Fruit fly (Drosophila melanogaster) whole organism, wandering third instar larva: ENCODE measurements around the gene RpS17.

Experiments
- Abd-B ChIP-seq: fragments of >200 bp; optimal IDR thresholded peaks from 2 replicates; lab custom pipeline; 2017; ENCODE audit warnings: missing biosample characterization, missing genetic modification characterization
- CG32264 ChIP-seq: fragments of 200-800 bp; sonication (Bioruptor generic); optimal IDR thresholded peaks from 2 replicates; lab custom pipeline; 2016; ENCODE audit warnings: missing biosample characterization, missing genetic modification characterization
- CG9705 ChIP-seq: fragments of 200-800 bp; sonication (Bioruptor generic); optimal IDR thresholded peaks from 2 replicates; lab custom pipeline; 2018; ENCODE audit warnings: missing biosample characterization, mild to moderate bottlenecking, missing genetic modification characterization
- CrebA ChIP-seq: fragments of 200-800 bp; sonication (Bioruptor generic); optimal IDR thresholded peaks from 2 replicates; lab custom pipeline; 2016; ENCODE audit warnings: missing biosample characterization, mild to moderate bottlenecking, missing genetic modification characterization, borderline replicate concordance
- Dfd ChIP-seq: fragments of >200 bp; optimal IDR thresholded peaks from 2 replicates; lab custom pipeline; 2017; ENCODE audit warnings: missing biosample characterization, missing genetic modification characterization
- Dif ChIP-seq: fragments of 200-275, 200-300 bp; sonication (Bioruptor generic); optimal IDR thresholded peaks from 2 replicates; lab custom pipeline; 2018; ENCODE audit warnings: missing biosample characterization, missing genetic modification characterization; ENCODE audit not compliant: partially characterized antibody
- GATAd ChIP-seq: sonication (Bioruptor generic); optimal IDR thresholded peaks from 2 replicates; lab custom pipeline; 2016; ENCODE audit warnings: missing biosample characterization, missing genetic modification characterization
- HLH106 ChIP-seq: fragments of 200-800 bp; optimal IDR thresholded peaks from 3 replicates; lab custom pipeline; 2019; ENCODE audit warnings: missing biosample characterization, mild to moderate bottlenecking, missing genetic modification characterization, moderate library complexity
- Hnf4 ChIP-seq: fragments of 200-800 bp; sonication (Bioruptor generic); optimal IDR thresholded peaks from 2 replicates; lab custom pipeline; 2016; ENCODE audit warnings: missing biosample characterization, mild to moderate bottlenecking, missing genetic modification characterization
- Hr78 ChIP-seq: fragments of >200 bp; optimal IDR thresholded peaks from 2 replicates; lab custom pipeline; 2017; ENCODE audit warnings: missing biosample characterization, missing genetic modification characterization
- Hr83 ChIP-seq: fragments of 200-300 bp; sonication (Bioruptor generic); optimal IDR thresholded peaks from 2 replicates; lab custom pipeline; 2016; ENCODE audit warnings: missing biosample characterization, mild to moderate bottlenecking, missing genetic modification characterization, moderate library complexity; ENCODE audit not compliant: poor library complexity, severe bottlenecking
- Jra ChIP-seq: sonication (Bioruptor generic); optimal IDR thresholded peaks from 2 replicates; lab custom pipeline; 2016; ENCODE audit warnings: missing biosample characterization, missing genetic modification characterization
- Mio ChIP-seq: sonication (Bioruptor generic); optimal IDR thresholded peaks from 2 replicates; lab custom pipeline; 2016; ENCODE audit warnings: missing biosample characterization, missing genetic modification characterization
- Myc ChIP-seq: fragments of >200 bp; optimal IDR thresholded peaks from 2 replicates; lab custom pipeline; 2017
- N ChIP-seq: fragments of >200 bp; optimal IDR thresholded peaks from 2 replicates; lab custom pipeline; 2018; ENCODE audit warnings: missing biosample characterization, missing external identifiers, missing genetic modification characterization
- OdsH ChIP-seq: fragments of 200-800 bp; sonication (Bioruptor generic); optimal IDR thresholded peaks from 2 replicates; lab custom pipeline; 2016; ENCODE audit warnings: missing biosample characterization, mild to moderate bottlenecking, missing genetic modification characterization
- Rel ChIP-seq, 2 experiments: fragments of 200-800 bp; sonication (Bioruptor generic) in 1 of 2; optimal IDR thresholded peaks; 2 replicates in 1 of 2; 3 replicates in 1 of 2; lab custom pipeline; 2016 to 2019; ENCODE audit warnings: mild to moderate bottlenecking in 2 of 2, missing biosample characterization in 2 of 2, missing genetic modification characterization in 2 of 2, moderate library complexity in 1 of 2
- Sp1 ChIP-seq: fragments of 200-800 bp; sonication (Bioruptor generic); optimal IDR thresholded peaks from 3 replicates; lab custom pipeline; 2019; ENCODE audit warnings: missing biosample characterization, mild to moderate bottlenecking, missing genetic modification characterization, moderate library complexity
- Vsx2 ChIP-seq: fragments of 200-300, 225-300 bp; sonication (Bioruptor generic); optimal IDR thresholded peaks from 2 replicates; lab custom pipeline; 2018; ENCODE audit warnings: missing biosample characterization, missing genetic modification characterization; ENCODE audit not compliant: partially characterized antibody
- br ChIP-seq: fragments of 200-800 bp; sonication (Bioruptor generic); optimal IDR thresholded peaks from 2 replicates; lab custom pipeline; 2016; ENCODE audit warnings: missing biosample characterization, missing genetic modification characterization
- brk ChIP-seq: fragments of 200-800 bp; sonication (Bioruptor generic); optimal IDR thresholded peaks from 2 replicates; lab custom pipeline; 2016; ENCODE audit warnings: missing biosample characterization, mild to moderate bottlenecking, missing genetic modification characterization
- dl ChIP-seq, 2 experiments: fragments of 175-275, 200-275 bp in 1 of 2; fragments of 200-275 bp in 1 of 2; sonication (Bioruptor generic); optimal IDR thresholded peaks; lab custom pipeline; 2018; ENCODE audit warnings: mild to moderate bottlenecking in 2 of 2, missing biosample characterization in 2 of 2, missing genetic modification characterization in 2 of 2, moderate library complexity in 2 of 2; ENCODE audit not compliant: partially characterized antibody in 2 of 2, insufficient read depth in 1 of 2
- dmrt93B ChIP-seq: fragments of 200-800 bp; sonication (Bioruptor generic); optimal IDR thresholded peaks from 2 replicates; lab custom pipeline; 2018; ENCODE audit warnings: missing biosample characterization, mild to moderate bottlenecking, missing genetic modification characterization
- dsf ChIP-seq: sonication (Bioruptor generic); optimal IDR thresholded peaks from 2 replicates; lab custom pipeline; 2016; ENCODE audit warnings: missing biosample characterization, missing genetic modification characterization, borderline replicate concordance
- ey ChIP-seq: fragments of 200-800 bp; sonication (Bioruptor generic); optimal IDR thresholded peaks from 2 replicates; lab custom pipeline; 2016; ENCODE audit warnings: missing biosample characterization, missing genetic modification characterization
- foxo ChIP-seq, 2 experiments: fragments of 200-800 bp; sonication (Bioruptor generic); optimal IDR thresholded peaks; 2 replicates in 1 of 2; 3 replicates in 1 of 2; lab custom pipeline; 2016 to 2017; ENCODE audit warnings: missing biosample characterization in 2 of 2, missing genetic modification characterization in 2 of 2
- fru ChIP-seq: fragments of 200-800 bp; sonication (Bioruptor generic); optimal IDR thresholded peaks from 3 replicates; lab custom pipeline; 2016; ENCODE audit warnings: missing biosample characterization, mild to moderate bottlenecking, missing genetic modification characterization
- h ChIP-seq: fragments of 200-800 bp; sonication (Bioruptor generic); optimal IDR thresholded peaks from 3 replicates; lab custom pipeline; 2016; ENCODE audit warnings: missing biosample characterization, mild to moderate bottlenecking, missing genetic modification characterization
- jim ChIP-seq: fragments of 175-275, 200-325 bp; sonication (Bioruptor generic); optimal IDR thresholded peaks from 2 replicates; lab custom pipeline; 2016; ENCODE audit warnings: missing biosample characterization, mild to moderate bottlenecking, missing genetic modification characterization
- lola ChIP-seq: fragments of >200 bp; optimal IDR thresholded peaks from 2 replicates; lab custom pipeline; 2017; ENCODE audit warnings: missing biosample characterization, missing genetic modification characterization
- pan ChIP-seq: fragments of >200 bp; optimal IDR thresholded peaks from 2 replicates; lab custom pipeline; 2017
- psq ChIP-seq: fragments of 200-800 bp; sonication (Bioruptor generic); optimal IDR thresholded peaks from 3 replicates; lab custom pipeline; 2017; ENCODE audit warnings: missing biosample characterization, mild to moderate bottlenecking, missing genetic modification characterization, moderate library complexity
- rgr ChIP-seq: fragments of 200-800 bp; sonication (Bioruptor generic); optimal IDR thresholded peaks from 3 replicates; lab custom pipeline; 2016; ENCODE audit warnings: missing biosample characterization, mild to moderate bottlenecking, missing genetic modification characterization
- sage ChIP-seq: fragments of 200-800 bp; sonication (Bioruptor generic); optimal IDR thresholded peaks from 2 replicates; lab custom pipeline; 2016; ENCODE audit warnings: missing biosample characterization, mild to moderate bottlenecking, missing genetic modification characterization
- sv ChIP-seq: fragments of 200-800 bp; sonication (Bioruptor generic); optimal IDR thresholded peaks from 3 replicates; lab custom pipeline; 2016; ENCODE audit warnings: missing biosample characterization, missing genetic modification characterization
- tai ChIP-seq: sonication (Bioruptor generic); optimal IDR thresholded peaks from 2 replicates; lab custom pipeline; 2016; ENCODE audit warnings: missing biosample characterization, missing genetic modification characterization
- usp ChIP-seq: fragments of >200 bp; optimal IDR thresholded peaks from 2 replicates; lab custom pipeline; 2017; ENCODE audit warnings: missing biosample characterization, missing genetic modification characterization

The RpS17 gene

dm6 chr3L:9396704-9397103, 32.9 kb downstream of the RpS17 start:
- TF ChIP-seq Dfd (GFP tag; lab: Kevin White, UChicago) = peak; percentile 8
- TF ChIP-seq CrebA (GFP tag; lab: Kevin White, UChicago) = no peak
- TF ChIP-seq psq = peak; percentile 76

- no peak for TF ChIP-seq Hnf4 (GFP tag; lab: Kevin White, UChicago)
- no peak for TF ChIP-seq Rel (GFP tag; optimal IDR thresholded peaks at IDR 0.05; lab: Kevin White, UChicago)
- TF ChIP-seq Rel (tag; optimal IDR thresholded peaks at IDR 0.05; lab: Kevin White, UChicago) = peak; percentile 98
- TF ChIP-seq psq = no peak
- TF ChIP-seq Dif = no peak
Measured at dm6 chr3L:9396038-9396437, 33.6 kb downstream of the RpS17 start.

- TF ChIP-seq Rel (GFP tag; optimal IDR thresholded peaks at IDR 0.05; lab: Kevin White, UChicago) = no peak
- TF ChIP-seq Rel (tag; optimal IDR thresholded peaks at IDR 0.05; lab: Kevin White, UChicago) = peak; percentile 87
- TF ChIP-seq Jra (GFP tag; lab: Kevin White, UChicago) = no peak
Measured at dm6 chr3L:9391340-9391980, 38.2 kb downstream of the RpS17 start.

- TF ChIP-seq br (GFP tag; lab: Kevin White, UChicago) = no peak
- peak; percentile 54 for TF ChIP-seq psq
- TF ChIP-seq, all 38 proteins: peak for 1
Measured at dm6 chr3L:9384445-9385079, 45.1 kb downstream of the RpS17 start.

- TF ChIP-seq N = no peak
- peak; percentile 100 for TF ChIP-seq Sp1 (GFP tag; lab: Kevin White, UChicago)
- TF ChIP-seq Dif = no peak
- peak; percentile 99 for TF ChIP-seq Rel (GFP tag; optimal IDR thresholded peaks at IDR 0.05; lab: Kevin White, UChicago)
- peak; percentile 94 for TF ChIP-seq Rel (tag; optimal IDR thresholded peaks at IDR 0.05; lab: Kevin White, UChicago)
- no peak for TF ChIP-seq Abd-B (GFP tag; lab: Kevin White, UChicago)
- TF ChIP-seq lola (GFP tag; lab: Kevin White, UChicago) = no peak
- peak; percentile 78 for TF ChIP-seq jim (GFP tag; lab: Kevin White, UChicago)
- TF ChIP-seq ey (GFP tag; lab: Kevin White, UChicago) = peak; percentile 99
- no peak for TF ChIP-seq Vsx2 (GFP tag; lab: Kevin White, UChicago)
- TF ChIP-seq Mio (GFP tag; lab: Kevin White, UChicago) = peak; percentile 93
- peak; percentile 99 for TF ChIP-seq Hnf4 (GFP tag; lab: Kevin White, UChicago)
- peak; percentile 98 for TF ChIP-seq Jra (GFP tag; lab: Kevin White, UChicago)
- TF ChIP-seq foxo (GFP tag; optimal IDR thresholded peaks at IDR 0.05; lab: Kevin White, UChicago) = peak; percentile 97 to 100
- peak; percentile 100 for TF ChIP-seq dmrt93B (GFP tag; lab: Kevin White, UChicago)
- TF ChIP-seq HLH106 = peak; percentile 100
- peak; percentile 96 for TF ChIP-seq tai (GFP tag; lab: Kevin White, UChicago)
- no peak for TF ChIP-seq CrebA (GFP tag; lab: Kevin White, UChicago)
- peak; percentile 100 for TF ChIP-seq h (GFP tag; lab: Kevin White, UChicago)
- TF ChIP-seq rgr = peak; percentile 100
- peak; percentile 100 for TF ChIP-seq OdsH
- TF ChIP-seq dsf = peak; percentile 96
- TF ChIP-seq sv (GFP tag; lab: Kevin White, UChicago) = peak; percentile 96
- peak; percentile 99 for TF ChIP-seq CG32264 (GFP tag; lab: Kevin White, UChicago)
- peak; percentile 99 for TF ChIP-seq Hr83 (GFP tag; lab: Kevin White, UChicago)
- no peak for TF ChIP-seq pan (lab: Kevin White, UChicago)
- peak; percentile 100 for TF ChIP-seq psq
- peak; percentile 99 for TF ChIP-seq sage
- peak; percentile 100 for TF ChIP-seq fru (GFP tag; lab: Kevin White, UChicago)
- no peak for TF ChIP-seq Dfd (GFP tag; lab: Kevin White, UChicago)
- no peak for TF ChIP-seq Hr78 (GFP tag; lab: Kevin White, UChicago)
- TF ChIP-seq CG9705 (GFP tag; lab: Kevin White, UChicago) = peak; percentile 98
- peak; percentile 98 for TF ChIP-seq brk (GFP tag; lab: Kevin White, UChicago)
- TF ChIP-seq usp (GFP tag; lab: Kevin White, UChicago) = no peak
- peak; percentile 100 for TF ChIP-seq br (GFP tag; lab: Kevin White, UChicago)
- no peak for TF ChIP-seq dl (GFP tag; optimal IDR thresholded peaks at IDR 0.05; lab: Kevin White, UChicago; ENCODE audit: insufficient read depth in 1 of 2, partially characterized antibody in 2 of 2)
- TF ChIP-seq Myc (lab: Kevin White, UChicago) = no peak
- peak; percentile 96 for TF ChIP-seq GATAd
Measured at dm6 chr3L:9383345-9384075, 46.1 kb downstream of the RpS17 start, which contains the start of gene Hsp27. Gene Hsp27, plus strand, starts transcription at chr3L:9384063.
